Worm (Caenorhabditis elegans) whole organism, L1 larva: ENCODE data around the gene F08D12.3.

Experiments
- C16A3.4 ChIP-seq: fragments of 150-350 bp; optimal IDR thresholded peaks from 2 replicates; lab custom pipeline; 2014; ENCODE audit warnings: missing biosample characterization, missing genetic modification characterization
- C34B4.2 ChIP-seq: sonication (generic microtip); optimal IDR thresholded peaks from 2 replicates; lab custom pipeline; 2017; ENCODE audit warnings: mild to moderate bottlenecking, missing genetic modification characterization, missing compliant biosample characterization
- aly-2 ChIP-seq: fragments of 150-350 bp; optimal IDR thresholded peaks from 2 replicates; lab custom pipeline; 2014; ENCODE audit warnings: missing biosample characterization, missing genetic modification characterization
- ama-1 ChIP-seq: fragments of 150-350 bp; optimal IDR thresholded peaks from 2 replicates; lab custom pipeline; 2014
- blmp-1 ChIP-seq: fragments of 150-350 bp; optimal IDR thresholded peaks from 2 replicates; lab custom pipeline; 2014; ENCODE audit warnings: missing biosample characterization, missing genetic modification characterization
- ceh-63 ChIP-seq: fragments of 200-800 bp; sonication (Bioruptor generic); optimal IDR thresholded peaks from 2 replicates; lab custom pipeline; 2018; ENCODE audit warnings: mild to moderate bottlenecking, missing genetic modification characterization, missing compliant biosample characterization
- ceh-82 ChIP-seq, 3 experiments: fragments of 150-350 bp in 1 of 3; sonication (generic microtip) in 2 of 3; optimal IDR thresholded peaks; 2 replicates each; lab custom pipeline; 2014 to 2017; ENCODE audit warnings: missing biosample characterization in 3 of 3, missing genetic modification characterization in 3 of 3
- ceh-88 ChIP-seq: fragments of 200-800 bp; sonication (Bioruptor generic); IDR thresholded peaks from 2 replicates; pipeline ENCODE4 v1.3.6; 2022; ENCODE audit warnings: missing genetic modification characterization, missing compliant biosample characterization
- ceh-90 ChIP-seq: sonication (generic microtip); optimal IDR thresholded peaks from 2 replicates; lab custom pipeline; 2016; ENCODE audit warnings: missing genetic modification characterization, missing compliant biosample characterization
- dsc-1 ChIP-seq: sonication (generic microtip); optimal IDR thresholded peaks from 2 replicates; lab custom pipeline; 2016; ENCODE audit warnings: mild to moderate bottlenecking, missing genetic modification characterization, missing compliant biosample characterization
- efl-1 ChIP-seq, 4 experiments: fragments of 150-350 bp; optimal IDR thresholded peaks in 3 of 4; peaks in 1 of 4; 1 replicate in 1 of 4; 2 replicates in 3 of 4; lab custom pipeline; 2014; ENCODE audit warnings: missing biosample characterization in 2 of 4, missing genetic modification characterization in 2 of 4, missing genetic modification reagents in 2 of 4
- efl-3 ChIP-seq: fragments of 200-800 bp; sonication (Bioruptor generic); optimal IDR thresholded peaks from 2 replicates; lab custom pipeline; 2018; ENCODE audit warnings: mild to moderate bottlenecking, missing genetic modification characterization, missing compliant biosample characterization
- egl-13 ChIP-seq: sonication (generic microtip); optimal IDR thresholded peaks from 2 replicates; lab custom pipeline; 2016; ENCODE audit warnings: missing genotype, missing genetic modification reagents, missing genetic modification characterization, missing compliant biosample characterization
- egl-27 ChIP-seq, 2 experiments: fragments of 150-350 bp in 1 of 2; sonication (generic microtip); optimal IDR thresholded peaks; 3 replicates each; lab custom pipeline; 2017 to 2018; ENCODE audit warnings: missing biosample characterization in 2 of 2, missing genetic modification characterization in 2 of 2, missing genetic modification reagents in 2 of 2
- fkh-10 ChIP-seq: sonication (generic microtip); optimal IDR thresholded peaks from 2 replicates; lab custom pipeline; 2017; ENCODE audit warnings: missing biosample characterization, missing genetic modification reagents, missing genetic modification characterization
- fkh-4 ChIP-seq: sonication (generic microtip); optimal IDR thresholded peaks from 2 replicates; lab custom pipeline; 2016; ENCODE audit warnings: missing compliant biosample characterization, missing genetic modification characterization, borderline replicate concordance
- fos-1 ChIP-seq: fragments of 150-350 bp; optimal IDR thresholded peaks from 2 replicates; lab custom pipeline; 2014; ENCODE audit warnings: missing biosample characterization, missing genetic modification characterization
- grh-1 ChIP-seq: fragments of 200-800 bp; sonication (Bioruptor generic); IDR thresholded peaks from 2 replicates; pipeline ENCODE4 v1.3.6; 2022; ENCODE audit warnings: missing genetic modification reagents, missing genetic modification characterization, missing compliant biosample characterization
- hlh-17 ChIP-seq: fragments of 200-800 bp; sonication (Bioruptor generic); optimal IDR thresholded peaks from 2 replicates; lab custom pipeline; 2018; ENCODE audit warnings: missing genetic modification characterization, mild to moderate bottlenecking, missing compliant biosample characterization, moderate library complexity, borderline replicate concordance
- hpl-2 ChIP-seq: fragments of 150-350 bp; optimal IDR thresholded peaks from 2 replicates; lab custom pipeline; 2014; ENCODE audit warnings: missing biosample characterization, missing genetic modification reagents, missing genetic modification characterization
- jun-1 ChIP-seq: fragments of 150-350 bp; optimal IDR thresholded peaks from 2 replicates; lab custom pipeline; 2014; ENCODE audit warnings: missing biosample characterization, missing genetic modification reagents, missing genetic modification characterization
- lin-15B ChIP-seq: fragments of 150-350 bp; sonication (generic microtip); optimal IDR thresholded peaks from 3 replicates; lab custom pipeline; 2014; ENCODE audit warnings: missing biosample characterization, missing genetic modification characterization
- lin-35 ChIP-seq, 2 experiments: fragments of 150-350 bp; optimal IDR thresholded peaks; 2 replicates each; lab custom pipeline; 2014; ENCODE audit warnings: missing biosample characterization in 2 of 2, missing genetic modification characterization in 2 of 2, missing genetic modification reagents in 2 of 2
- lin-39 ChIP-seq: fragments of 150-350 bp; optimal IDR thresholded peaks from 2 replicates; lab custom pipeline; 2014; ENCODE audit warnings: missing biosample characterization, missing genetic modification reagents, missing genetic modification characterization
- lsy-2 ChIP-seq, 2 experiments: fragments of 150-350 bp; optimal IDR thresholded peaks; 2 replicates each; lab custom pipeline; 2014; ENCODE audit warnings: missing biosample characterization in 2 of 2, missing genetic modification characterization in 2 of 2
- mab-9 ChIP-seq: fragments of 200-800 bp; sonication (Bioruptor generic); IDR thresholded peaks from 2 replicates; pipeline ENCODE4 v1.3.6; 2022; ENCODE audit warnings: missing genetic modification reagents, missing genetic modification characterization, missing compliant biosample characterization
- mef-2 ChIP-seq: fragments of 150-350 bp; optimal IDR thresholded peaks from 2 replicates; lab custom pipeline; 2014; ENCODE audit warnings: missing biosample characterization, missing genetic modification characterization
- nhr-11 ChIP-seq: fragments of 150-350 bp; optimal IDR thresholded peaks from 2 replicates; lab custom pipeline; 2014; ENCODE audit warnings: missing biosample characterization, missing genetic modification characterization
- nhr-28 ChIP-seq: fragments of 150-350 bp; optimal IDR thresholded peaks from 2 replicates; lab custom pipeline; 2014; ENCODE audit warnings: missing biosample characterization, missing genetic modification characterization
- nhr-84 ChIP-seq: sonication (generic microtip); optimal IDR thresholded peaks from 2 replicates; lab custom pipeline; 2017; ENCODE audit warnings: missing biosample characterization, missing genetic modification characterization
- nhr-90 ChIP-seq: sonication (generic microtip); optimal IDR thresholded peaks from 2 replicates; lab custom pipeline; 2016; ENCODE audit warnings: mild to moderate bottlenecking, missing genetic modification characterization, missing compliant biosample characterization; ENCODE audit not compliant: poor library complexity
- pag-3 ChIP-seq: sonication (generic microtip); optimal IDR thresholded peaks from 2 replicates; lab custom pipeline; 2017; ENCODE audit warnings: missing genetic modification characterization, mild to moderate bottlenecking, missing compliant biosample characterization, antibody characterized with exemption, borderline replicate concordance; ENCODE audit not compliant: insufficient read depth
- skn-1 ChIP-seq: fragments of 150-350 bp; optimal IDR thresholded peaks from 2 replicates; lab custom pipeline; 2014; ENCODE audit warnings: missing biosample characterization, missing genetic modification characterization
- swsn-7 ChIP-seq: sonication (generic microtip); optimal IDR thresholded peaks from 2 replicates; lab custom pipeline; 2016; ENCODE audit warnings: missing genetic modification characterization, missing compliant biosample characterization
- tbx-2 ChIP-seq: sonication (generic microtip); optimal IDR thresholded peaks from 2 replicates; lab custom pipeline; 2016; ENCODE audit warnings: missing genetic modification characterization, missing compliant biosample characterization
- unc-62 ChIP-seq: fragments of 150-350 bp; optimal IDR thresholded peaks from 2 replicates; lab custom pipeline; 2014; ENCODE audit warnings: missing biosample characterization, missing genetic modification reagents, missing genetic modification characterization
- vab-15 ChIP-seq: sonication (generic microtip); optimal IDR thresholded peaks from 2 replicates; lab custom pipeline; 2017; ENCODE audit warnings: missing genotype, mild to moderate bottlenecking, missing genetic modification characterization, missing compliant biosample characterization
- xbp-1 ChIP-seq: sonication (generic microtip); optimal IDR thresholded peaks from 2 replicates; lab custom pipeline; 2016; ENCODE audit warnings: missing genetic modification characterization, missing compliant biosample characterization
- zip-4 ChIP-seq: fragments of 200-800 bp; sonication (Bioruptor generic); optimal IDR thresholded peaks from 2 replicates; lab custom pipeline; 2018; ENCODE audit warnings: mild to moderate bottlenecking, missing genetic modification characterization, moderate library complexity, missing compliant biosample characterization
- ztf-11 ChIP-seq, 2 experiments: sonication (generic microtip); optimal IDR thresholded peaks; 2 replicates each; lab custom pipeline; 2016 to 2017; ENCODE audit warnings: missing genetic modification characterization in 2 of 2, missing biosample characterization in 1 of 2, missing compliant biosample characterization in 1 of 2

The F08D12.3 gene

DNA sequence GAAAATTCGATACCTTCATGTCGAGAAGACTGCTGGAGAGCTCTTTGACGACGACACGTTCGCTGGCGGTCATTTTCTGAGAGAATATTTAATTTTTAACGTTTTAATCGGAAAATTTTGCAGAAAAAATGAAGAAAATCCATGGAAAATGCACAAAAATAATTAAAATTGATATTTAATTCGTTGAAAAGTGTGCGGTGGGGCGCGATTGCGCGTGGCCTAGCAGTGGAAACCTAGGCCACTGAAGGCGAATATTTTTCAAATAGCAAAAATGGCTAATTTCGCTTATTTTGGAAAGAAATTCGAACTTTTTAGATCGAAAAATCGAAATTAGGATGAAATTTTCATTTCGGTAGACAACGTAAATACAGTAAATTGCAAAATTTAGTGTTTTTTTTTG lies 26.8 kb upstream of the F08D12.3 start, which contains the start of gene F29A7.6 (continued):
- TF ChIP-seq nhr-11 (tag; lab: Kevin White, UChicago) (no peak), efl-3 (GFP tag; lab: Kevin White, UChicago) (no peak), nhr-84 (tag; lab: Kevin White, UChicago) (no peak), xbp-1 (tag; lab: Kevin White, UChicago) (peak; percentile 67), dsc-1 (tag; lab: Kevin White, UChicago) (peak; percentile 78), aly-2 (tag; lab: Kevin White, UChicago) (no peak), pag-3 (tag; lab: Kevin White, UChicago) (no peak), lin-15B (tag; lab: Kevin White, UChicago) (peak; percentile 60), lin-39 (tag; lab: Kevin White, UChicago) (peak; percentile 2), lsy-2 (tag; optimal IDR thresholded peaks at IDR 0.05; lab: Kevin White, UChicago) (peak in 1 of 2 experiments; percentile 69), unc-62 (GFP tag; lab: Kevin White, UChicago) (no peak), egl-13 (tag; lab: Kevin White, UChicago) (peak; percentile 26), skn-1 (tag; lab: Kevin White, UChicago) (peak; percentile 41), vab-15 (tag; lab: Kevin White, UChicago) (no peak), ama-1 (lab: Kevin White, UChicago) (no peak), mab-9 (GFP tag; lab: Robert Waterston, UW) (0 out of 2 replicates have a peak, but pooled peaks have one; percentile 36), swsn-7 (peak; percentile 67), fkh-4 (peak; percentile 81), C34B4.2 (tag; lab: Kevin White, UChicago) (no peak), grh-1 (GFP tag; lab: Robert Waterston, UW) (0 out of 2 replicates have a peak, but pooled peaks have one; percentile 19), hlh-17 (no peak), egl-27 (tag; optimal IDR thresholded peaks at IDR 0.05; lab: Kevin White, UChicago) (no peak), nhr-90 (tag; lab: Kevin White, UChicago) (peak; percentile 79), C16A3.4 (tag; lab: Kevin White, UChicago) (peak; percentile 46), ztf-11 (tag; optimal IDR thresholded peaks at IDR 0.05; lab: Kevin White, UChicago) (peak in 1 of 2 experiments; percentile 83), lin-35 (GFP tag; optimal IDR thresholded peaks at IDR 0.05; lab: Kevin White, UChicago) (peak; percentile 53 to 63), tbx-2 (tag; lab: Kevin White, UChicago) (peak; percentile 78), efl-1 (optimal IDR thresholded peaks at IDR 0.05; lab: Kevin White, UChicago) (peak; percentile 67 to 69), efl-1 (GFP tag; optimal IDR thresholded peaks at IDR 0.05 in 1 of 2; lab: Kevin White, UChicago) (peak; percentile 69 to 92), jun-1 (tag; lab: Kevin White, UChicago) (peak; percentile 36), zip-4 (no peak)

DNA sequence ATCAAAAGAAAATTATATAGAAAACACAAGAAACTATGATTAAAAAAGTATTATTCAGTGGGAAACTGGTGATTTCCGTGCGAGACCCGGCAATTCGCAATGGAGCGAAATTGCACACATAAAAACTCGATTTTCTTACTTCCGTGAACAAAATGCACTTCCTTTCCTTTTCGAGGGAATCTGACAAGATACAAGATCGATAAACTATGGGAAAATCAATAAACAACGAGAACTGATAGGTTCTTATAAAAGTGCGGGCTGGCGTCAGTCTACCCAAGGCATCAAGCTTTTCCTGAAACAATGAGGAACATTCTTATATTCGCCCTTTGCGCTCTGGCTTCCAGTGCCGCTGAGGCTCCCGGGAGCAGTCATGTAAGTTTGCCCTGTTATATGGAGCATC lies 26.4 kb upstream of the F08D12.3 start, which contains the start of gene F29A7.3:
TSS of gene F29A7.3 (plus strand) at position 301 of the 400 bp plus-strand sequence.
- TF ChIP-seq nhr-11 (tag; lab: Kevin White, UChicago) (no peak), mef-2 (tag; lab: Kevin White, UChicago) (no peak), C16A3.4 (tag; lab: Kevin White, UChicago) (no peak), xbp-1 (tag; lab: Kevin White, UChicago) (no peak)

DNA sequence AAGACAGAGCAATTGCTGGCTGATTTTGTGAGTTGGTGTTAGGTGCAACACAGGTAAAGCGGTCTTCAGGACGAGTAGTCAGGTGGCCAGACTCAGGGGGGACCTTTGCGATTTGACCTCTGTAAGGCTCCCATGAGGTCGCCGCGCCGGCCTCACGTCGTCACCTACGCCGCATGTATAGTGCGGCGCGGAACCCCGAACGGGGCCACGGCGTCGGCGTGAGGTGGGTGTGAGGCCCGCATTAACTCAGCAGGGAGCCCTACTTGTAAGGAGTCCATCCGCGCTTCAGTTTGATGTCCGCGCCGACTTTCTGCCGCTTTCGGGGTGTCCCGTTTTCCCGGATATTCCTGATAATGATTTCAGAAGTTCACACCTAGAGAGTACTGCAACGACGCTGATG lies 24.8 kb upstream of the F08D12.3 start:
- TF ChIP-seq fos-1 (no peak), ztf-11 (tag; optimal IDR thresholded peaks at IDR 0.05; lab: Kevin White, UChicago) (no peak), ceh-82 (tag; optimal IDR thresholded peaks at IDR 0.05; lab: Kevin White, UChicago) (no peak), ceh-88 (GFP tag; lab: Robert Waterston, UW) (no peak), swsn-7 (no peak), lin-39 (tag; lab: Kevin White, UChicago) (no peak), grh-1 (GFP tag; lab: Robert Waterston, UW) (no peak), dsc-1 (tag; lab: Kevin White, UChicago) (no peak), ama-1 (lab: Kevin White, UChicago) (no peak)

DNA sequence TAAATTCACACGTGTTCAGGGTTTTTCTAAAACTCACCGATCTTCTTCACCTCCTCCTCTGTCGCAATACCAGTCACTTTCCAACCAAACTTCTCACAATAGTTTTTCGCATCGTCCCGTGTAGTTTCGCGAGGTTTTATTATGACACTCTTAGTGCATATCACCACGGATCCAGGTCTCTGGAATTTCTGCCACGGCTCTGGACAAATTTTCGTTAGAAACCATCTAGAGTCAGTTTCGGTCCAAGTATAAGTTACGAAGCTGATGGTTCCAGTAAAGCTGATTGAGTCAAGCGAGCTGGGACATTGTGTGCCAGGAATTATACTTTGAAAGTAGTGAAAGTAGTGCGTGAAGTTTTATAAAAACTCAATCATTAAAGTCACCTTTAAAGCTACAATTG lies 23.0 kb upstream of the F08D12.3 start:
- TF ChIP-seq unc-62 (GFP tag; lab: Kevin White, UChicago): no peak
- no peak for TF ChIP-seq ceh-90 (tag; lab: Kevin White, UChicago)
- no peak for TF ChIP-seq lin-15B (tag; lab: Kevin White, UChicago)
- no peak for TF ChIP-seq hpl-2 (GFP tag; lab: Kevin White, UChicago)
- no peak for TF ChIP-seq nhr-28
- no peak for TF ChIP-seq dsc-1 (tag; lab: Kevin White, UChicago)
- no peak for TF ChIP-seq efl-3 (GFP tag; lab: Kevin White, UChicago)
- no peak for TF ChIP-seq aly-2 (tag; lab: Kevin White, UChicago)
- no peak for TF ChIP-seq ceh-63
- TF ChIP-seq blmp-1: no peak
- no peak for TF ChIP-seq fkh-10 (GFP tag; lab: Kevin White, UChicago)
